Worm (Caenorhabditis elegans) whole organism, L4/young adult: ENCODE data around the gene ppgn-1.

Experiments
- W03F9.2 ChIP-seq: fragments of 150-350 bp; optimal IDR thresholded peaks from 2 replicates; lab custom pipeline; 2014; ENCODE audit warnings: missing biosample characterization, missing genetic modification characterization
- dao-5 ChIP-seq: sonication (generic microtip); optimal IDR thresholded peaks from 2 replicates; lab custom pipeline; 2016; ENCODE audit warnings: missing genotype, missing genetic modification characterization, moderate library complexity, missing compliant biosample characterization
- him-1 ChIP-seq: sonication (generic microtip); optimal IDR thresholded peaks from 2 replicates; lab custom pipeline; 2016; ENCODE audit warnings: missing genotype, missing genetic modification reagents, missing genetic modification characterization, missing compliant biosample characterization

DNA sequence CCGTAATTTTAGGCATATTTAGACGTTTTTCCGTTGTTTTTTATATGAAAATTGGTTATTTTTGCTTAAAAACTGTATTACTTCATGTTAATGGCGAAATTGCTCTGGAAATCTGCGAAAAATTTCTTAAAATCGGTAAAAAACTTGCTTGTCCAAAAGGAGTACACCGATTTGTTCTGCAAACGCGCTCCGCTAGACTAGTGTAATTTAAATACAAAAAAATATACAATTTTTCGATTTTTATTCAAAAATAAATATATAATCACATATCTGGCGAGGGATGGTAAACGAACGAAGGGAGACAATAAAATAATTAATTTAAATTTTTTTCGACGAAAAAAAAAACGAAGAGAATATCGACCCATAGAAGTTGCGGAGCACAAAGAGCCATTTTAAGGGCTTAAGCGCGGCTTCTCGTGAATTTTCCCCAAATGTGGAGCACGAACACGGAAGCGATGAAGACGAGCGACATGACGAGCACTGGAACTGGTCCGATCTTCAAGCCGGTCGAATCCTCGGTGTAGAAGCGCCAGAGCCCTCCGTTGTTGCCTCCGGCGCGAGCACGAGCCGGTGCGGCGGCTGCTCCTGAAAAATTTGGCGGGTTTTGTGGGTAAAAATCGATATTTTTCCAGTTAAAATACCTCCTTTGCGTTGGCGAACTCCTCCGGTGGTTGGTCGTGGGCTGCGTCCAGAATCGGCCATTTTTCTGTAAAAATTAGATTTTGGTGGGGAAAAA, 39.4 kb upstream of the ppgn-1 start, which contains the start of gene sec-61.B:
- TF ChIP-seq W03F9.2: peak; percentile 8
- no peak for TF ChIP-seq dao-5 (tag; lab: Kevin White, UChicago)
- no peak for TF ChIP-seq him-1 (tag; lab: Kevin White, UChicago)
